Fruit fly (Drosophila melanogaster): Measurements from ENCODE around the gene Uggt.

- no peak for TF ChIP-seq CG8159 (tag; optimal IDR thresholded peaks at IDR 0.05)
- TF ChIP-seq Pif1A (GFP tag; optimal IDR thresholded peaks at IDR 0.05) = no peak
- no peak for TF ChIP-seq CG4496 (GFP tag; IDR thresholded peaks at IDR 0.05)
- no peak for TF ChIP-seq CG17806 (tag; optimal IDR thresholded peaks at IDR 0.05)
- TF ChIP-seq Pif1B (GFP tag; optimal IDR thresholded peaks at IDR 0.05) = no peak
- TF ChIP-seq EcR (GFP tag; optimal IDR thresholded peaks at IDR 0.05) = no peak
- TF ChIP-seq D1 (tag; optimal IDR thresholded peaks at IDR 0.05) = no peak
These were observed 26.5 kb upstream of the Uggt start, which contains the start of gene Indy for dm6 chr3L:18846233-18846271.

Data from whole organism, pupa.